Worm (Caenorhabditis elegans) whole organism, L3 larva: Measurements from ENCODE around the gene F15E6.5.

Source experiments
- R02D3.7 ChIP-seq: fragments of 150-350 bp; optimal IDR thresholded peaks from 2 replicates; lab custom pipeline; 2014; ENCODE audit warnings: missing biosample characterization, missing genetic modification characterization
- ZK546.5 ChIP-seq: sonication (generic microtip); optimal IDR thresholded peaks from 2 replicates; lab custom pipeline; 2017; ENCODE audit warnings: missing biosample characterization, missing genetic modification characterization
- aly-2 ChIP-seq: fragments of 150-350 bp; optimal IDR thresholded peaks from 2 replicates; lab custom pipeline; 2014; ENCODE audit warnings: missing biosample characterization, missing genetic modification characterization
- ama-1 ChIP-seq: fragments of 150-350 bp; optimal IDR thresholded peaks from 2 replicates; lab custom pipeline; 2018
- ceh-16 ChIP-seq: sonication (generic microtip); optimal IDR thresholded peaks from 2 replicates; lab custom pipeline; 2017; ENCODE audit warnings: missing biosample characterization, missing genetic modification characterization
- ceh-28 ChIP-seq: fragments of 150-350 bp; optimal IDR thresholded peaks from 2 replicates; lab custom pipeline; 2014; ENCODE audit warnings: missing biosample characterization, missing genetic modification reagents, missing genetic modification characterization
- ceh-82 ChIP-seq: fragments of 150-350 bp; optimal IDR thresholded peaks from 2 replicates; lab custom pipeline; 2014; ENCODE audit warnings: missing biosample characterization, missing genetic modification characterization
- ceh-9 ChIP-seq: sonication (generic microtip); optimal IDR thresholded peaks from 2 replicates; lab custom pipeline; 2018; ENCODE audit warnings: missing biosample characterization, missing genetic modification characterization
- daf-12 ChIP-seq: fragments of 150-350 bp; optimal IDR thresholded peaks from 2 replicates; lab custom pipeline; 2014; ENCODE audit warnings: missing biosample characterization, missing genetic modification reagents, missing genetic modification characterization
- egl-27 ChIP-seq: sonication (generic microtip); optimal IDR thresholded peaks from 4 replicates; lab custom pipeline; 2017; ENCODE audit warnings: missing biosample characterization, missing genetic modification reagents, missing genetic modification characterization
- egl-5 ChIP-seq: fragments of 150-350 bp; optimal IDR thresholded peaks from 2 replicates; lab custom pipeline; 2017; ENCODE audit warnings: missing biosample characterization, missing genetic modification reagents, missing genetic modification characterization, inconsistent platforms
- elt-2 ChIP-seq: sonication (generic microtip); optimal IDR thresholded peaks from 2 replicates; lab custom pipeline; 2016; ENCODE audit warnings: missing genetic modification reagents, mild to moderate bottlenecking, missing genetic modification characterization, missing compliant biosample characterization
- fkh-10 ChIP-seq: sonication (generic microtip); optimal IDR thresholded peaks from 2 replicates; lab custom pipeline; 2017; ENCODE audit warnings: missing biosample characterization, missing genetic modification reagents, missing genetic modification characterization
- fos-1 ChIP-seq: fragments of 150-350 bp; optimal IDR thresholded peaks from 2 replicates; lab custom pipeline; 2014; ENCODE audit warnings: missing biosample characterization, missing genetic modification characterization
- hmg-11 ChIP-seq: sonication (generic microtip); optimal IDR thresholded peaks from 2 replicates; lab custom pipeline; 2016; ENCODE audit warnings: missing genetic modification characterization, missing compliant biosample characterization
- jun-1 ChIP-seq: fragments of 150-350 bp; optimal IDR thresholded peaks from 2 replicates; lab custom pipeline; 2014; ENCODE audit warnings: missing biosample characterization, missing genetic modification reagents, missing genetic modification characterization
- lin-15B ChIP-seq: fragments of 150-350 bp; optimal IDR thresholded peaks from 2 replicates; lab custom pipeline; 2014; ENCODE audit warnings: missing biosample characterization, missing genetic modification characterization
- lin-39 ChIP-seq: fragments of 150-350 bp; optimal IDR thresholded peaks from 2 replicates; lab custom pipeline; 2018; ENCODE audit warnings: missing biosample characterization, missing genetic modification reagents, missing genetic modification characterization
- mdl-1 ChIP-seq: fragments of 150-350 bp; optimal IDR thresholded peaks from 2 replicates; lab custom pipeline; 2014; ENCODE audit warnings: missing biosample characterization, missing genetic modification characterization
- mml-1 ChIP-seq: fragments of 150-350 bp; sonication (generic microtip); optimal IDR thresholded peaks from 3 replicates; lab custom pipeline; 2014; ENCODE audit warnings: missing biosample characterization, missing genetic modification characterization
- nfya-1 ChIP-seq: sonication (generic microtip); optimal IDR thresholded peaks from 2 replicates; lab custom pipeline; 2017; ENCODE audit warnings: missing genetic modification characterization, mild to moderate bottlenecking, missing compliant biosample characterization, antibody characterized with exemption, moderate library complexity; ENCODE audit not compliant: insufficient read depth
- nhr-11 ChIP-seq: fragments of 150-350 bp; optimal IDR thresholded peaks from 2 replicates; lab custom pipeline; 2014; ENCODE audit warnings: missing biosample characterization, missing genetic modification characterization
- nhr-12 ChIP-seq: fragments of 150-350 bp; optimal IDR thresholded peaks from 2 replicates; lab custom pipeline; 2014; ENCODE audit warnings: missing biosample characterization, missing genetic modification characterization
- nhr-23 ChIP-seq: fragments of 150-350 bp; optimal IDR thresholded peaks from 2 replicates; lab custom pipeline; 2014; ENCODE audit warnings: missing biosample characterization, missing genetic modification reagents, missing genetic modification characterization
- nhr-237 ChIP-seq: fragments of 150-350 bp; optimal IDR thresholded peaks from 2 replicates; lab custom pipeline; 2014; ENCODE audit warnings: missing biosample characterization, missing genetic modification characterization
- nhr-25 ChIP-seq: sonication (generic microtip); optimal IDR thresholded peaks from 2 replicates; lab custom pipeline; 2017; ENCODE audit warnings: missing biosample characterization, missing genetic modification characterization
- nhr-67 ChIP-seq: fragments of 150-350 bp; optimal IDR thresholded peaks from 2 replicates; lab custom pipeline; 2014; ENCODE audit warnings: missing biosample characterization, missing genetic modification characterization
- nhr-77 ChIP-seq: fragments of 150-350 bp; optimal IDR thresholded peaks from 2 replicates; lab custom pipeline; 2014; ENCODE audit warnings: missing biosample characterization, missing genetic modification characterization
- pha-4 ChIP-seq: fragments of 150-350 bp; optimal IDR thresholded peaks from 2 replicates; lab custom pipeline; 2014; ENCODE audit warnings: missing biosample characterization, missing genetic modification reagents, missing genetic modification characterization
- pqm-1 ChIP-seq: fragments of 150-350 bp; optimal IDR thresholded peaks from 2 replicates; lab custom pipeline; 2017; ENCODE audit warnings: missing biosample characterization, missing genetic modification characterization, inconsistent platforms
- sea-2 ChIP-seq: fragments of 150-350 bp; sonication (generic microtip); optimal IDR thresholded peaks from 4 replicates; lab custom pipeline; 2014; ENCODE audit warnings: missing biosample characterization, missing genetic modification reagents, missing genetic modification characterization
- skn-1 ChIP-seq: fragments of 150-350 bp; optimal IDR thresholded peaks from 2 replicates; lab custom pipeline; 2014; ENCODE audit warnings: missing biosample characterization, missing genetic modification characterization
- snpc-4 ChIP-seq: fragments of 150-350 bp; optimal IDR thresholded peaks from 2 replicates; lab custom pipeline; 2014; ENCODE audit warnings: missing biosample characterization, missing genetic modification characterization
- tbx-2 ChIP-seq: sonication (generic microtip); optimal IDR thresholded peaks from 2 replicates; lab custom pipeline; 2016; ENCODE audit warnings: mild to moderate bottlenecking, missing genetic modification characterization, missing compliant biosample characterization
- unc-39 ChIP-seq: sonication (generic microtip); optimal IDR thresholded peaks from 4 replicates; lab custom pipeline; 2017; ENCODE audit warnings: missing biosample characterization, missing genetic modification characterization
- unc-62 ChIP-seq: fragments of 150-350 bp; sonication (generic microtip); optimal IDR thresholded peaks from 4 replicates; lab custom pipeline; 2014; ENCODE audit warnings: missing biosample characterization, missing genetic modification reagents, missing genetic modification characterization
- zag-1 ChIP-seq: fragments of 150-350 bp; optimal IDR thresholded peaks from 2 replicates; lab custom pipeline; 2014; ENCODE audit warnings: missing biosample characterization, missing genetic modification characterization
- ztf-11 ChIP-seq: fragments of 150-350 bp; optimal IDR thresholded peaks from 2 replicates; lab custom pipeline; 2014; ENCODE audit warnings: missing biosample characterization, missing genetic modification characterization
- ztf-4 ChIP-seq: fragments of 150-350 bp; optimal IDR thresholded peaks from 2 replicates; lab custom pipeline; 2014; ENCODE audit warnings: missing biosample characterization, missing genetic modification characterization

F15E6.5 gene

ce11 chrIV:4289267-4289666, at the start of gene F15E6.5:
Gene F15E6.5, plus strand, starts transcription at chrIV:4289567.
- no peak for TF ChIP-seq ceh-16 (tag; lab: Kevin White, UChicago)
- no peak for TF ChIP-seq ZK546.5
- no peak for TF ChIP-seq ztf-4
- no peak for TF ChIP-seq tbx-2
- no peak for TF ChIP-seq pqm-1
- no peak for TF ChIP-seq nhr-67 (tag; lab: Kevin White, UChicago)
- TF ChIP-seq egl-5 (tag; lab: Kevin White, UChicago), result no peak
- TF ChIP-seq pha-4 (tag; lab: Kevin White, UChicago), result no peak
- TF ChIP-seq mml-1, result no peak
- TF ChIP-seq daf-12 (tag; lab: Kevin White, UChicago), result no peak
- no peak for TF ChIP-seq ama-1 (lab: Kevin White, UChicago)
- TF ChIP-seq aly-2, result no peak
- no peak for TF ChIP-seq unc-62 (GFP tag; lab: Kevin White, UChicago)
- TF ChIP-seq lin-15B (tag; lab: Kevin White, UChicago), result no peak
- TF ChIP-seq ceh-28 (tag; lab: Kevin White, UChicago), result no peak
- no peak for TF ChIP-seq nhr-12 (tag; lab: Kevin White, UChicago)
- no peak for TF ChIP-seq jun-1
- TF ChIP-seq snpc-4 (tag; lab: Kevin White, UChicago), result no peak
- TF ChIP-seq unc-39 (tag; lab: Kevin White, UChicago), result no peak
- no peak for TF ChIP-seq ceh-9 (tag; lab: Kevin White, UChicago)

DNA sequence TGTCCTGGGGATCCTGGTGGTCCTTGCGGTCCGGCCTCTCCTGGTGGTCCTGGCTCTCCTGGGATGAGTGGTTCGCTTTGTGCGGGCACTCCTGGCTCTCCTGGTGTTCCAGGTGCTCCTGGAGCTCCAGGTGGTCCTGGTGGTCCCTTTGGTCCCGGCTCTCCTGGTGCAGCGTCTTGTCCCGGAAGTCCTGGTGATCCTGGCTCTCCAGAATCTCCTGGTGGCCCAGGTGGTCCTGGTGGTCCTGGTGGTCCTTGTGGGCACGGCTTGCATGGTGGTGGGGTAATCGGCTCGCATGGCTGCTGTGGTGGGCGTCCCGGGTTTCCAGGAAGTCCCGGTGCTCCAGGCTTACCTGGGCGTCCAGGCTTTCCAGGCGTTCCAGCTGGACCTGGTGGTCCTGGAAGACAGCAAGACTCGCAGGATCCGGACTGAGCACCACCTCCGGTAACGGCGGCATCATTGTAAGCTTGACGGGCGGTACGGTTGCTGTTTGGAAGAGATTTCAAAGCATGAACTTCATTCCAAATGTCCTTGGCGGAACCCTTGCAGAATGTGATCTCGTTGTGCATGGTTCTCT, 45.4 kb upstream of the F15E6.5 start:
- no peak for TF ChIP-seq nhr-77 (tag; lab: Kevin White, UChicago)
- no peak for TF ChIP-seq ceh-16 (tag; lab: Kevin White, UChicago)
- TF ChIP-seq nhr-237 (tag; lab: Kevin White, UChicago), result no peak
- no peak for TF ChIP-seq mml-1
- TF ChIP-seq egl-27 (tag; lab: Kevin White, UChicago), result no peak
- no peak for TF ChIP-seq mdl-1
- no peak for TF ChIP-seq nhr-25 (tag; lab: Kevin White, UChicago)
- no peak for TF ChIP-seq ceh-28 (tag; lab: Kevin White, UChicago)
- TF ChIP-seq lin-39 (tag; lab: Kevin White, UChicago), result no peak
- TF ChIP-seq egl-5 (tag; lab: Kevin White, UChicago), result no peak
- no peak for TF ChIP-seq aly-2
- TF ChIP-seq ama-1 (lab: Kevin White, UChicago), result no peak

DNA sequence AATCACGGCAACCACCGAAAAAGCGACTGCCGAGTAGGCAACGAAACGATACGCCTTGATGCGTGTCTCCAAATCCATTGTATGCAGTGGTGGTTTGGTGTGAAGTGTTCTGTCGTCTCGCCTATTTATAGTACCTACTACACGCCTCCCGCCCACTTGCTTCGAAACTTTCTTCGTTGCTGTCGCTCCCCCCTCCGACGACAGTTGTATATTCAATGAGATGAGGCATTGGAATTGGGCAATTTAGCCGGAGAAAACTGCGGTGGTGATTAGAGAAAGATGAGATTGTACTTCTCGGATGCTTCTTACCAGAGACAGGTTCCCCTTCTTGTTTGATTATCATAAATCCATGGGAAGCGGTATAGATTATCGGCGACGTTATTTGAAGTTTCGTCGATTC, 44.9 kb upstream of the F15E6.5 start, which contains the start of gene col-34:
col-34 (minus strand) TSS at position 101 of the 400 bp plus-strand sequence.
- peak; percentile 15 for TF ChIP-seq egl-5 (tag; lab: Kevin White, UChicago)
- TF ChIP-seq tbx-2, result no peak

DNA sequence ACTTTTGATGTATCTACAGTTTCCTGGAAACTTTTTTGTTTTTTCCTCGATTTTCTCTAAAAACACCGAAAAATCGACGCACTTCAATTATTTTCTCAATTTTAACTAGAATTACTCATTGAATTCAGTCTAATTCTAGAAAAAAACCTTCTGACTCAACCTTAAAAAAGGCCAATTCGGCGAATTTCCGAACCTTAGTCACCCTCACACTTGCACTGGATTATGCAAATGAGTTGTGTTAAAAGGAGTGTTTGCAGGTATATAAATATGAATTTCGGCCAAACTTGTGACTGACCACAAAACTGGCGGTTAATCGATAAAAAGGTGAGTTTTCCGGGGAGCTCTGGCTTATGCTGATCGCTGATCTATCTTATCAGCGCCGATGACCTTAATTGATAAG, 42.9 kb upstream of the F15E6.5 start, which contains the start of gene ttr-20:
ttr-20 (plus strand) TSS at position 301 of the 400 bp plus-strand sequence.
- TF ChIP-seq zag-1 (tag; lab: Kevin White, UChicago) (no peak), skn-1 (tag; lab: Kevin White, UChicago) (no peak), fos-1 (no peak), daf-12 (tag; lab: Kevin White, UChicago) (no peak), aly-2 (no peak), ZK546.5 (no peak), pha-4 (tag; lab: Kevin White, UChicago) (no peak), fkh-10 (GFP tag; lab: Kevin White, UChicago) (no peak), pqm-1 (no peak), egl-27 (tag; lab: Kevin White, UChicago) (no peak)

- TF ChIP-seq sea-2 (GFP tag; lab: Kevin White, UChicago) (no peak), egl-5 (tag; lab: Kevin White, UChicago) (peak; percentile 70), elt-2 (tag; lab: Kevin White, UChicago) (peak; percentile 33), lin-39 (tag; lab: Kevin White, UChicago) (peak; percentile 31), nhr-67 (tag; lab: Kevin White, UChicago) (no peak), jun-1 (no peak), lin-15B (tag; lab: Kevin White, UChicago) (peak; percentile 55), nhr-23 (tag; lab: Kevin White, UChicago) (peak; percentile 58), ceh-82 (tag; lab: Kevin White, UChicago) (no peak), ztf-11 (tag; lab: Kevin White, UChicago) (no peak), pha-4 (tag; lab: Kevin White, UChicago) (peak; percentile 71), mdl-1 (no peak), unc-62 (GFP tag; lab: Kevin White, UChicago) (no peak), nfya-1 (tag; lab: Kevin White, UChicago) (no peak), nhr-25 (tag; lab: Kevin White, UChicago) (peak; percentile 62), R02D3.7 (no peak), tbx-2 (no peak), nhr-11 (tag; lab: Kevin White, UChicago) (no peak), nhr-12 (tag; lab: Kevin White, UChicago) (no peak), nhr-77 (tag; lab: Kevin White, UChicago) (no peak), nhr-237 (tag; lab: Kevin White, UChicago) (no peak), fos-1 (no peak), hmg-11 (tag; lab: Kevin White, UChicago) (peak; percentile 36), aly-2 (no peak), egl-27 (tag; lab: Kevin White, UChicago) (no peak)
Observed at ce11 chrIV:4247334-4247733, 42.0 kb upstream of the F15E6.5 start.
